Fruit fly (Drosophila melanogaster): ENCODE results near the gene daw.

Gene daw

dm6 chr2L:2857862-2858734 is 53.0 kb downstream of the daw start (continued):
- no peak for TF ChIP-seq CG30431 (GFP tag; optimal IDR thresholded peaks at IDR 0.05)
- TF ChIP-seq sens (GFP tag), result peak; percentile 70
- no peak for TF ChIP-seq CG14710 (tag; optimal IDR thresholded peaks at IDR 0.05)
- TF ChIP-seq CG10654 (GFP tag; optimal IDR thresholded peaks at IDR 0.05), result no peak
- TF ChIP-seq ftz-f1 (GFP tag; optimal IDR thresholded peaks at IDR 0.05), result no peak
- peak; percentile 2 for TF ChIP-seq CG13424 (tag; optimal IDR thresholded peaks at IDR 0.05)
- no peak for TF ChIP-seq Neu2 (GFP tag; optimal IDR thresholded peaks at IDR 0.05; ENCODE audit: borderline replicate concordance)
- no peak for TF ChIP-seq Atf3 (GFP tag; optimal IDR thresholded peaks at IDR 0.05)
- TF ChIP-seq bowl (GFP tag; IDR thresholded peaks at IDR 0.05), result 0 out of 2 replicates have a peak, but pooled peaks have one; percentile 37
- TF ChIP-seq CG32767 (GFP tag; IDR thresholded peaks at IDR 0.05), result no peak
- TF ChIP-seq nau (GFP tag; optimal IDR thresholded peaks at IDR 0.05), result no peak
- no peak for TF ChIP-seq CG8359 (GFP tag; optimal IDR thresholded peaks at IDR 0.05; ENCODE audit: borderline replicate concordance)
- no peak for TF ChIP-seq CG4328 (GFP tag; optimal IDR thresholded peaks at IDR 0.05)
- no peak for TF ChIP-seq CG6272 (GFP tag; IDR thresholded peaks at IDR 0.05)
- peak; percentile 46 for TF ChIP-seq B-H2 (GFP tag; optimal IDR thresholded peaks at IDR 0.05)
- no peak for TF ChIP-seq jumu (GFP tag; optimal IDR thresholded peaks at IDR 0.05)
- peak; percentile 11 for TF ChIP-seq Dek (tag; optimal IDR thresholded peaks at IDR 0.05)
- no peak for TF ChIP-seq gcm (GFP tag; optimal IDR thresholded peaks at IDR 0.05)
- no peak for TF ChIP-seq Abd-B (GFP tag; optimal IDR thresholded peaks at IDR 0.05)
- TF ChIP-seq Drgx (GFP tag; IDR thresholded peaks at IDR 0.05), result peak; percentile 83
- TF ChIP-seq bbx (GFP tag; IDR thresholded peaks at IDR 0.05; ENCODE audit: partially characterized antibody), result 0 out of 2 replicates have a peak, but pooled peaks have one; percentile 14
- no peak for TF ChIP-seq org-1 (GFP tag; optimal IDR thresholded peaks at IDR 0.05)
- no peak for TF ChIP-seq pita (GFP tag; optimal IDR thresholded peaks at IDR 0.05)
- no peak for TF ChIP-seq Mad (GFP tag; optimal IDR thresholded peaks at IDR 0.05)
- no peak for TF ChIP-seq Gsc (GFP tag; IDR thresholded peaks at IDR 0.05)
- peak; percentile 81 for TF ChIP-seq grau (tag; optimal IDR thresholded peaks at IDR 0.05)
- peak in 1 of 2 experiments; percentile 20 for TF ChIP-seq Eip74EF (GFP tag; optimal IDR thresholded peaks at IDR 0.05)
- peak; percentile 32 for TF ChIP-seq MTF-1 (GFP tag; optimal IDR thresholded peaks at IDR 0.05; ENCODE audit: borderline replicate concordance)
- no peak for TF ChIP-seq peb (GFP tag; IDR thresholded peaks at IDR 0.05)
- TF ChIP-seq CG11456 (GFP tag; IDR thresholded peaks at IDR 0.05), result no peak
- no peak for TF ChIP-seq CG32772 (GFP tag; IDR thresholded peaks at IDR 0.05)
- TF ChIP-seq eve (GFP tag; optimal IDR thresholded peaks at IDR 0.05), result peak in 1 of 2 experiments; percentile 22
- TF ChIP-seq ara (GFP tag; IDR thresholded peaks at IDR 0.05), result no peak
- TF ChIP-seq phol (tag; optimal IDR thresholded peaks at IDR 0.05), result peak; percentile 24
- TF ChIP-seq scrt (GFP tag; optimal IDR thresholded peaks at IDR 0.05), result peak; percentile 43
- TF ChIP-seq CG7987 (GFP tag; optimal IDR thresholded peaks at IDR 0.05), result peak; percentile 44
- TF ChIP-seq pan (optimal IDR thresholded peaks at IDR 0.05), result no peak
- no peak for TF ChIP-seq pan (GFP tag; optimal IDR thresholded peaks at IDR 0.05 in 1 of 2, IDR thresholded peaks at IDR 0.05 in 1 of 2)
- TF ChIP-seq GATAe (GFP tag; conservative IDR thresholded peaks at IDR 0.05), result no peak
- TF ChIP-seq CG10462 (GFP tag; optimal IDR thresholded peaks at IDR 0.05), result no peak
- no peak for TF ChIP-seq CG17568 (GFP tag; optimal IDR thresholded peaks at IDR 0.05)
- no peak for TF ChIP-seq Ada2b (GFP tag; IDR thresholded peaks at IDR 0.05)
- TF ChIP-seq CG11560 (tag; IDR thresholded peaks at IDR 0.05), result no peak
- TF ChIP-seq sd (tag; optimal IDR thresholded peaks at IDR 0.05), result peak; percentile 66
- peak; percentile 6 for TF ChIP-seq CG4282 (GFP tag; optimal IDR thresholded peaks at IDR 0.05)
- TF ChIP-seq CG10147 (GFP tag; optimal IDR thresholded peaks at IDR 0.05), result no peak
- no peak for TF ChIP-seq repo (GFP tag; optimal IDR thresholded peaks at IDR 0.05)
- no peak for TF ChIP-seq usp (GFP tag; optimal IDR thresholded peaks at IDR 0.05)

Data from whole organism, embryonic.